Worm (Caenorhabditis elegans): ENCODE measurements around the gene rme-6.

- TF ChIP-seq ceh-16 (tag; optimal IDR thresholded peaks at IDR 0.05), result no peak
- TF ChIP-seq snpc-4 (tag; optimal IDR thresholded peaks at IDR 0.05), result no peak
- no peak for TF ChIP-seq nhr-77 (tag; optimal IDR thresholded peaks at IDR 0.05)
Observed at ce11 chrX:1051041-1051440, 45.9 kb upstream of the rme-6 start.

All from whole organism, L2 larva.